Worm (Caenorhabditis elegans): ENCODE data around the gene fcmt-1.

DNA sequence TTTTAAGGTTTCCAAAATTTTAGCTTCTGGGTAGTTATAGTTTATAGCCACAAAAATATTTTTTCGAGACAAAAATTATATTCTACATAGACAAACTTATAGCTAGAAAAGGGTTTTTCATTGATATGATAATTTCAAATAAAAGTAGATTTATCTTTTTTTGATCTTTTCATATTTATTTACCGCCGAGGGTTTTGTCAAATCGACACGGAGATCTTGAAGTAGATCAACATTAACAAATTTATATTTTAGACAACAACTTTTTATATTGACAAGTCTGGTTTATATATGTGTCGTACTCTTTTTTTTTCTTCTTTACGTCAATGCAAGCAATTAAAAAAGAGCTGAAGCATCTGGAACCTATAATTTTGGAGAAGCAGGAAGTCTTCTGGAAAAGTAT lies 50.5 kb downstream of the fcmt-1 start:
- no peak for TF ChIP-seq skn-1 (tag; optimal IDR thresholded peaks at IDR 0.05)
- TF ChIP-seq lin-13 (GFP tag; optimal IDR thresholded peaks at IDR 0.05) = no peak
- TF ChIP-seq elt-1 (tag; optimal IDR thresholded peaks at IDR 0.05) = no peak
- TF ChIP-seq unc-62 (GFP tag; optimal IDR thresholded peaks at IDR 0.05) = no peak
- no peak for TF ChIP-seq R02D3.7 (tag; optimal IDR thresholded peaks at IDR 0.05)
- TF ChIP-seq unc-39 (tag; optimal IDR thresholded peaks at IDR 0.05) = no peak
- no peak for TF ChIP-seq nhr-12 (tag; optimal IDR thresholded peaks at IDR 0.05)
- TF ChIP-seq F13H6.1 (tag; optimal IDR thresholded peaks at IDR 0.05) = no peak
- no peak for TF ChIP-seq dmd-4 (tag; optimal IDR thresholded peaks at IDR 0.05)
- no peak for TF ChIP-seq lin-39 (tag; optimal IDR thresholded peaks at IDR 0.05)
- TF ChIP-seq alr-1 (tag; optimal IDR thresholded peaks at IDR 0.05) = no peak
- no peak for TF ChIP-seq nhr-23 (tag; optimal IDR thresholded peaks at IDR 0.05)
